Fruit fly (Drosophila melanogaster) whole organism: ENCODE data around the gene Wdr82.

Experiments used
- CG8478 ChIP-seq: fragments of >200 bp; optimal IDR thresholded peaks from 2 replicates; lab custom pipeline; 2018; ENCODE audit warnings: inconsistent platforms
- Dll ChIP-seq: fragments of >200 bp; optimal IDR thresholded peaks from 2 replicates; lab custom pipeline; 2017
- EcR ChIP-seq, 2 experiments: fragments of >200 bp; optimal IDR thresholded peaks; 2 replicates each; lab custom pipeline; 2017; ENCODE audit warnings: missing biosample characterization in 2 of 2, missing genetic modification characterization in 2 of 2, missing genetic modification reagents in 2 of 2
- pan ChIP-seq: fragments of >200 bp; optimal IDR thresholded peaks from 2 replicates; lab custom pipeline; 2017
- psq ChIP-seq: fragments of >200 bp; optimal IDR thresholded peaks from 2 replicates; lab custom pipeline; 2017
- usp ChIP-seq: fragments of >200 bp; optimal IDR thresholded peaks from 2 replicates; lab custom pipeline; 2017; ENCODE audit warnings: missing biosample characterization, missing genetic modification characterization, mixed read lengths

Gene Wdr82

dm6 chr2L:8370364-8371326 lies 3.6 kb upstream of the Wdr82 start, which contains the start of gene CG17292:
CG17292 (plus strand) TSS chr2L:8370454.
- TF ChIP-seq Dll (no peak), psq (no peak), usp (GFP tag; lab: Kevin White, UChicago) (no peak), CG8478 (lab: Kevin White, UChicago) (no peak), pan (no peak), EcR (GFP tag; optimal IDR thresholded peaks at IDR 0.05; lab: Kevin White, UChicago) (no peak)

dm6 chr2L:8371354-8371937 lies 2.8 kb upstream of the Wdr82 start:
- TF ChIP-seq usp (GFP tag; lab: Kevin White, UChicago) (no peak), CG8478 (lab: Kevin White, UChicago) (no peak), Dll (no peak), pan (no peak), EcR (GFP tag; optimal IDR thresholded peaks at IDR 0.05; lab: Kevin White, UChicago) (no peak), psq (no peak)

- no peak for TF ChIP-seq psq
- no peak for TF ChIP-seq EcR (GFP tag; optimal IDR thresholded peaks at IDR 0.05; lab: Kevin White, UChicago)
- TF ChIP-seq Dll = no peak
- no peak for TF ChIP-seq pan
- TF ChIP-seq CG8478 (lab: Kevin White, UChicago) = no peak
Observed at dm6 chr2L:8372248-8372647, 2.0 kb upstream of the Wdr82 start.

dm6 chr2L:8376717-8377116 lies 2.5 kb downstream of the Wdr82 start, which contains the start of the genes CG13390 and CG17294:
CG13390 (minus strand) TSS chr2L:8376797.
CG17294 (plus strand) TSS chr2L:8377035.
- no peak for TF ChIP-seq usp (GFP tag; lab: Kevin White, UChicago)

dm6 chr2L:8381508-8382036 lies 7.3 kb downstream of the Wdr82 start, which contains the start of gene AlaRS:
AlaRS (minus strand) TSS chr2L:8381764.
- TF ChIP-seq pan (no peak), usp (GFP tag; lab: Kevin White, UChicago) (no peak), Dll (no peak), CG8478 (lab: Kevin White, UChicago) (no peak), EcR (GFP tag; optimal IDR thresholded peaks at IDR 0.05; lab: Kevin White, UChicago) (no peak), psq (no peak)

dm6 chr2L:8382646-8383045 lies 8.4 kb downstream of the Wdr82 start, which contains the start of the genes CG13392 and Rcd4:
CG13392 (minus strand) TSS chr2L:8382807.
Rcd4 (plus strand) TSS chr2L:8382861.
- TF ChIP-seq CG8478 (lab: Kevin White, UChicago) (no peak), pan (no peak), Dll (no peak), EcR (GFP tag; optimal IDR thresholded peaks at IDR 0.05; lab: Kevin White, UChicago) (no peak), psq (no peak), usp (GFP tag; lab: Kevin White, UChicago) (no peak)

dm6 chr2L:8384108-8384601 lies 9.9 kb downstream of the Wdr82 start, which contains the start of the genes Dad1 and CG13384:
Dad1 (minus strand) TSS chr2L:8384137.
CG13384 (plus strand) TSS chr2L:8384455.
- TF ChIP-seq psq = no peak
- TF ChIP-seq pan = no peak
- no peak for TF ChIP-seq usp (GFP tag; lab: Kevin White, UChicago)
- no peak for TF ChIP-seq EcR (GFP tag; optimal IDR thresholded peaks at IDR 0.05; lab: Kevin White, UChicago)
- TF ChIP-seq Dll = no peak
- TF ChIP-seq CG8478 (lab: Kevin White, UChicago) = no peak

- TF ChIP-seq psq (no peak), pan (no peak), EcR (GFP tag; optimal IDR thresholded peaks at IDR 0.05; lab: Kevin White, UChicago) (no peak), usp (GFP tag; lab: Kevin White, UChicago) (no peak), Dll (no peak), CG8478 (lab: Kevin White, UChicago) (no peak)
Observed at dm6 chr2L:8384985-8385519, 10.8 kb downstream of the Wdr82 start.

- TF ChIP-seq psq (no peak), usp (GFP tag; lab: Kevin White, UChicago) (no peak)
Observed at dm6 chr2L:8385849-8386248, 11.6 kb downstream of the Wdr82 start.

- no peak for TF ChIP-seq usp (GFP tag; lab: Kevin White, UChicago)
Observed at dm6 chr2L:8389231-8389630, 15.0 kb downstream of the Wdr82 start, which contains the start of gene CG42819. CG42819 (minus strand) TSS chr2L:8389331.

dm6 chr2L:8392298-8392697 lies 18.0 kb downstream of the Wdr82 start, which contains the start of gene CG42820:
CG42820 (minus strand) TSS chr2L:8392398.
- no peak for TF ChIP-seq usp (GFP tag; lab: Kevin White, UChicago)

dm6 chr2L:8393122-8393521 lies 18.9 kb downstream of the Wdr82 start, which contains the start of gene Acp29AB:
Acp29AB (minus strand) TSS chr2L:8393222.
- TF ChIP-seq usp (GFP tag; lab: Kevin White, UChicago) (no peak), EcR (GFP tag; optimal IDR thresholded peaks at IDR 0.05; lab: Kevin White, UChicago) (no peak)
